Worm (Caenorhabditis elegans) whole organism, young adult: ENCODE results near the gene C18D11.1.

Source experiments
- C17E4.6 ChIP-seq: fragments of 200-800 bp; sonication (Bioruptor generic); IDR thresholded peaks from 2 replicates; pipeline ENCODE4 v1.3.6; 2022; ENCODE audit warnings: missing genetic modification reagents, missing genetic modification characterization, missing compliant biosample characterization
- F10E7.11 ChIP-seq: sonication (generic microtip); optimal IDR thresholded peaks from 2 replicates; lab custom pipeline; 2017; ENCODE audit warnings: mild to moderate bottlenecking, missing genetic modification characterization, moderate library complexity, missing compliant biosample characterization
- Y67H2A.10 ChIP-seq: fragments of 200-800 bp; sonication (Bioruptor generic); conservative IDR thresholded peaks from 2 replicates; pipeline ENCODE4 v1.3.6; 2022; ENCODE audit warnings: missing genetic modification reagents, missing genetic modification characterization, missing compliant biosample characterization
- ceh-79 ChIP-seq: sonication (generic microtip); optimal IDR thresholded peaks from 2 replicates; lab custom pipeline; 2017; ENCODE audit warnings: mild to moderate bottlenecking, missing genetic modification characterization, missing compliant biosample characterization
- ets-4 ChIP-seq: fragments of 200-800 bp; sonication (Bioruptor generic); optimal IDR thresholded peaks from 2 replicates; lab custom pipeline; 2018; ENCODE audit warnings: mild to moderate bottlenecking, missing genetic modification characterization, missing compliant biosample characterization
- hlh-12 ChIP-seq: sonication (generic microtip); optimal IDR thresholded peaks from 2 replicates; lab custom pipeline; 2016; ENCODE audit warnings: missing genetic modification characterization, missing compliant biosample characterization
- pha-4 ChIP-seq: fragments of 150-350 bp; sonication (generic microtip); optimal IDR thresholded peaks from 2 replicates; lab custom pipeline; 2014; ENCODE audit warnings: missing biosample characterization, missing genetic modification reagents, missing genetic modification characterization
- sea-2 ChIP-seq: fragments of 200-800 bp; sonication (Bioruptor generic); IDR thresholded peaks from 2 replicates; pipeline ENCODE4 v1.3.6; 2022; ENCODE audit warnings: missing genetic modification characterization, missing compliant biosample characterization
- snpc-4 ChIP-seq, 5 experiments: fragments of 150-350 bp in 1 of 5; sonication (generic microtip) in 4 of 5; optimal IDR thresholded peaks; 2 replicates each; lab custom pipeline; 2014 to 2018; ENCODE audit warnings: missing genetic modification characterization in 5 of 5, missing biosample characterization in 3 of 5, antibody characterized with exemption in 2 of 5, mild to moderate bottlenecking in 2 of 5, missing compliant biosample characterization in 2 of 5, missing genotype in 2 of 5, moderate library complexity in 2 of 5, missing genetic modification reagents in 1 of 5
- somi-1 ChIP-seq: fragments of 200-800 bp; sonication (Bioruptor generic); optimal IDR thresholded peaks from 2 replicates; lab custom pipeline; 2018; ENCODE audit warnings: mild to moderate bottlenecking, missing genetic modification characterization, missing compliant biosample characterization
- unc-130 ChIP-seq: sonication (generic microtip); optimal IDR thresholded peaks from 2 replicates; lab custom pipeline; 2016; ENCODE audit warnings: missing genetic modification reagents, missing genetic modification characterization, missing compliant biosample characterization

DNA sequence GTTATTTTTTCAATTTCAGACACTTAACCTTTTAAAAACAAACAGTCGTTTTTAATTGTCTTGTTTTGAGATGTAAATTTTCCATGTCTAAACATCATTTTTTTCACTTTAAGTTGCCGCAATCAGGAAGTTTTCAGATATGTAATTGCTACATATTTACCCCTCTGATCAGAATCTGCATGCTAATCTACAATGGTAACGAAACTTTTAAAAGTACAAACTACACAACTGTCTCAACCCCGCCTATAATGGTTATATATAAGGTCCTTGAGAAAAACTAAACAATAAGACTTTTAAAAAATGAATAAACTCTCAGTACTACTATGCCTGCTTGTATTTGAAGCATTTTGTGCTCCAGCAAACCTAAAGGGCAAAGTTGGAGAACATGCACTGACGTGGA, 7.6 kb upstream of the C18D11.1 start, which contains the start of gene C18D11.9:
- TF ChIP-seq somi-1 (GFP tag; lab: Kevin White, UChicago) (no peak), pha-4 (tag; lab: Kevin White, UChicago) (no peak), ceh-79 (tag; lab: Kevin White, UChicago) (no peak), ets-4 (no peak), hlh-12 (tag; lab: Kevin White, UChicago) (no peak), unc-130 (GFP tag; lab: Kevin White, UChicago) (no peak), F10E7.11 (tag; lab: Kevin White, UChicago) (no peak), C17E4.6 (GFP tag; lab: Robert Waterston, UW) (no peak), snpc-4 (GFP tag; optimal IDR thresholded peaks at IDR 0.05; lab: Kevin White, UChicago) (no peak), snpc-4 (tag; optimal IDR thresholded peaks at IDR 0.05; lab: Kevin White, UChicago) (no peak), Y67H2A.10 (GFP tag; lab: Robert Waterston, UW) (no peak), sea-2 (GFP tag; lab: Robert Waterston, UW) (no peak)
